Worm (Caenorhabditis elegans) whole organism, L4/young adult: ENCODE data around the gene F46G10.4.

Experiments
- W03F9.2 ChIP-seq: fragments of 150-350 bp; optimal IDR thresholded peaks from 2 replicates; lab custom pipeline; 2014; ENCODE audit warnings: missing biosample characterization, missing genetic modification characterization
- him-1 ChIP-seq: sonication (generic microtip); optimal IDR thresholded peaks from 2 replicates; lab custom pipeline; 2016; ENCODE audit warnings: missing genotype, missing genetic modification reagents, missing genetic modification characterization, missing compliant biosample characterization

DNA sequence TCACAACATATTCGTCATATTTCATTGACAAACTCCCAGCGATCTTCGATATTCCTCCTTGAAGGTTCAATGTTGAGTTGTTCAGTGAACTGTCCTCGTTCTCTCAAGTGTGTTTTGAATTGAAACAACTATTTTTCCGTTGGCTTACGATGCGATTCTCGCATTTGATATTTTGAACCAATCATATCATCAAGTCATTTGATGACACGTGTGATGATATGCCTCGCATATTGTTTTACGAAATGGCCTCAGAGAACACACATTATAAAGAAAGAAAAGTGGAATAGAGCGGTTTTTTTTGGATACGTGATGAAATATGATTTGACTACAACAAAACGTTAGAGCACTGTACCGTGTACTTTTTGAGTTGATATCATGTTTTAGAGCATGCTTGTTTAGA, 14.6 kb downstream of the F46G10.4 start:
- TF ChIP-seq him-1 (no peak), W03F9.2 (tag; lab: Kevin White, UChicago) (peak; percentile 48)
